Fruit fly (Drosophila melanogaster) whole organism, embryonic: Measurements from ENCODE around the gene Pebp1.

Source experiments
- BtbVII ChIP-seq: fragments of 200-800 bp; sonication (Bioruptor generic); optimal IDR thresholded peaks from 3 replicates; lab custom pipeline; 2017; ENCODE audit warnings: missing biosample characterization, mild to moderate bottlenecking, missing genetic modification characterization
- C15 ChIP-seq: fragments of 200-800 bp; sonication (Bioruptor generic); IDR thresholded peaks from 3 replicates; pipeline ENCODE4 v1.3.6; 2022; ENCODE audit warnings: missing biosample characterization, missing genetic modification characterization
- CG10267 ChIP-seq: fragments of 200-800 bp; sonication (Bioruptor generic); optimal IDR thresholded peaks from 2 replicates; lab custom pipeline; 2018; ENCODE audit warnings: missing biosample characterization, mild to moderate bottlenecking, missing genetic modification characterization, moderate library complexity
- CG11560 ChIP-seq: fragments of 200-800 bp; sonication (Bioruptor generic); IDR thresholded peaks from 3 replicates; pipeline ENCODE4 v1.3.6; 2022; ENCODE audit warnings: missing biosample characterization, missing genetic modification characterization
- CG11723 ChIP-seq: fragments of 200-800 bp; sonication (Bioruptor generic); optimal IDR thresholded peaks from 2 replicates; lab custom pipeline; 2017; ENCODE audit warnings: missing biosample characterization, mild to moderate bottlenecking, missing genetic modification characterization
- CG14710 ChIP-seq: fragments of 200-800 bp; sonication (Bioruptor generic); optimal IDR thresholded peaks from 3 replicates; lab custom pipeline; 2019; ENCODE audit warnings: missing biosample characterization, mild to moderate bottlenecking, missing genetic modification characterization, moderate library complexity
- CG18011 ChIP-seq: fragments of 200-800 bp; sonication (Bioruptor generic); optimal IDR thresholded peaks from 2 replicates; lab custom pipeline; 2017; ENCODE audit warnings: missing biosample characterization, missing genetic modification characterization, mild to moderate bottlenecking, moderate library complexity, missing genotype
- CG3407 ChIP-seq: fragments of 200-800 bp; sonication (Bioruptor generic); optimal IDR thresholded peaks from 2 replicates; lab custom pipeline; 2018; ENCODE audit warnings: missing biosample characterization, mild to moderate bottlenecking, missing genetic modification characterization
- CG3726 ChIP-seq: fragments of 200-800 bp; sonication (Bioruptor generic); IDR thresholded peaks from 3 replicates; pipeline ENCODE4, ENCODE4 v1.3.6; 2022; ENCODE audit warnings: missing biosample characterization, missing genetic modification characterization
- CG4282 ChIP-seq: fragments of 200-800 bp; sonication (Bioruptor generic); optimal IDR thresholded peaks from 2 replicates; lab custom pipeline; 2016; ENCODE audit warnings: missing biosample characterization, missing genetic modification characterization
- CG5953 ChIP-seq: fragments of 200-800 bp; sonication (Bioruptor generic); IDR thresholded peaks from 2 replicates; pipeline ENCODE4 v1.3.6; 2022; ENCODE audit warnings: missing biosample characterization, missing genetic modification characterization
- CG9797 ChIP-seq: fragments of 200-800 bp; sonication (Bioruptor generic); optimal IDR thresholded peaks from 3 replicates; lab custom pipeline; 2018; ENCODE audit warnings: missing biosample characterization, mild to moderate bottlenecking, missing genetic modification characterization
- CG9876 ChIP-seq: fragments of 200-800 bp; sonication (Bioruptor generic); optimal IDR thresholded peaks from 2 replicates; lab custom pipeline; 2016; ENCODE audit warnings: missing biosample characterization, missing genetic modification characterization
- CTCF ChIP-seq: fragments of 200-800 bp; sonication (Bioruptor generic); optimal IDR thresholded peaks from 2 replicates; lab custom pipeline; 2017; ENCODE audit warnings: missing biosample characterization, mild to moderate bottlenecking, missing genetic modification characterization, moderate library complexity
- Dbx ChIP-seq: fragments of 200-800 bp; sonication (Bioruptor generic); IDR thresholded peaks from 3 replicates; pipeline ENCODE4 v1.3.6; 2022; ENCODE audit warnings: missing biosample characterization, missing genetic modification characterization
- Dp ChIP-seq: fragments of 200-800 bp; sonication (Bioruptor generic); optimal IDR thresholded peaks from 2 replicates; lab custom pipeline; 2018; ENCODE audit warnings: missing biosample characterization, mild to moderate bottlenecking, missing genetic modification characterization, moderate library complexity
- E2f2 ChIP-seq: fragments of 200-800 bp; sonication (Bioruptor generic); IDR thresholded peaks from 2 replicates; pipeline ENCODE4 v1.3.6; 2022; ENCODE audit warnings: missing biosample characterization, missing genetic modification characterization
- Eip74EF ChIP-seq, 2 experiments: fragments of 200-800 bp in 1 of 2; fragments of >200 bp in 1 of 2; sonication (Bioruptor generic) in 1 of 2; optimal IDR thresholded peaks; 2 replicates each; lab custom pipeline; 2017 to 2019; ENCODE audit warnings: missing biosample characterization in 2 of 2, missing genetic modification characterization in 2 of 2, mild to moderate bottlenecking in 1 of 2, moderate library complexity in 1 of 2
- GATAe ChIP-seq: fragments of 200-800 bp; sonication (Bioruptor generic); conservative IDR thresholded peaks from 2 replicates; pipeline ENCODE4 v1.3.6; 2022; ENCODE audit warnings: missing biosample characterization, missing genetic modification characterization
- MBD-R2 ChIP-seq: fragments of 200-800 bp; sonication (Bioruptor generic); IDR thresholded peaks from 2 replicates; pipeline ENCODE4 v1.3.6; 2022; ENCODE audit warnings: missing biosample characterization, missing genetic modification characterization
- MESR4 ChIP-seq: fragments of 200-800 bp; sonication (Bioruptor generic); optimal IDR thresholded peaks from 2 replicates; lab custom pipeline; 2018; ENCODE audit warnings: missing biosample characterization, mild to moderate bottlenecking, missing genetic modification characterization, moderate library complexity
- Myb ChIP-seq: fragments of 200-800 bp; sonication (Bioruptor generic); optimal IDR thresholded peaks from 2 replicates; lab custom pipeline; 2016; ENCODE audit warnings: missing biosample characterization, missing genetic modification characterization
- PHDP ChIP-seq: fragments of 200-800 bp; sonication (Bioruptor generic); optimal IDR thresholded peaks from 3 replicates; lab custom pipeline; 2018; ENCODE audit warnings: missing biosample characterization, mild to moderate bottlenecking, missing genetic modification characterization, moderate library complexity
- Ravus ChIP-seq: fragments of 200-800 bp; sonication (Bioruptor generic); IDR thresholded peaks from 2 replicates; pipeline ENCODE4 v1.3.6; 2022; ENCODE audit warnings: missing biosample characterization, missing genetic modification characterization
- Spps ChIP-seq: fragments of 200-800 bp; sonication (Bioruptor generic); optimal IDR thresholded peaks from 2 replicates; lab custom pipeline; 2018; ENCODE audit warnings: missing biosample characterization, mild to moderate bottlenecking, missing genetic modification characterization
- Tbp ChIP-seq: fragments of >200 bp; optimal IDR thresholded peaks from 2 replicates; lab custom pipeline; 2018; ENCODE audit warnings: missing biosample characterization, missing genetic modification characterization
- Xbp1 ChIP-seq: fragments of 200-800 bp; sonication (Bioruptor generic); optimal IDR thresholded peaks from 3 replicates; lab custom pipeline; 2016; ENCODE audit warnings: missing biosample characterization, mild to moderate bottlenecking, missing genetic modification characterization
- YL-1 ChIP-seq: fragments of 200-800 bp; sonication (Bioruptor generic); optimal IDR thresholded peaks from 3 replicates; lab custom pipeline; 2017; ENCODE audit warnings: missing biosample characterization, mild to moderate bottlenecking, missing genetic modification characterization
- abd-A ChIP-seq: fragments of 200-800 bp; sonication (Bioruptor generic); optimal IDR thresholded peaks from 3 replicates; lab custom pipeline; 2019; ENCODE audit warnings: missing biosample characterization, mild to moderate bottlenecking, missing genetic modification characterization, moderate library complexity
- az2 ChIP-seq: fragments of 200-800 bp; sonication (Bioruptor generic); optimal IDR thresholded peaks from 3 replicates; lab custom pipeline; 2016; ENCODE audit warnings: missing biosample characterization, missing genetic modification characterization
- bsh ChIP-seq, 2 experiments: fragments of 200-800 bp; sonication (Bioruptor generic); optimal IDR thresholded peaks; 2 replicates each; lab custom pipeline; 2017 to 2018; ENCODE audit warnings: mild to moderate bottlenecking in 2 of 2, missing biosample characterization in 2 of 2, missing genetic modification characterization in 2 of 2, moderate library complexity in 1 of 2
- cg ChIP-seq: fragments of 200-800 bp; sonication (Bioruptor generic); optimal IDR thresholded peaks from 3 replicates; lab custom pipeline; 2019; ENCODE audit warnings: missing biosample characterization, mild to moderate bottlenecking, missing genetic modification characterization, moderate library complexity
- cwo ChIP-seq: fragments of 200-800 bp; sonication (Bioruptor generic); optimal IDR thresholded peaks from 3 replicates; lab custom pipeline; 2017; ENCODE audit warnings: missing biosample characterization, missing genetic modification characterization, mild to moderate bottlenecking, moderate library complexity, missing genetic modification reagents
- da ChIP-seq: fragments of 200-800 bp; sonication (Bioruptor generic); optimal IDR thresholded peaks from 2 replicates; lab custom pipeline; 2016; ENCODE audit warnings: missing biosample characterization, missing genetic modification characterization
- ems ChIP-seq: fragments of 200-800 bp; sonication (Bioruptor generic); optimal IDR thresholded peaks from 3 replicates; lab custom pipeline; 2016; ENCODE audit warnings: missing biosample characterization, missing genetic modification characterization
- gfzf ChIP-seq: fragments of 200-800 bp; sonication (Bioruptor generic); optimal IDR thresholded peaks from 2 replicates; lab custom pipeline; 2016; ENCODE audit warnings: missing biosample characterization, mild to moderate bottlenecking, missing genetic modification characterization, moderate library complexity
- hbn ChIP-seq: fragments of 200-800 bp; sonication (Bioruptor generic); IDR thresholded peaks from 2 replicates; pipeline ENCODE4 v1.3.6; 2022; ENCODE audit warnings: missing biosample characterization, missing genetic modification characterization; ENCODE audit not compliant: partially characterized antibody
- jing ChIP-seq: fragments of 200-800 bp; sonication (Bioruptor generic); optimal IDR thresholded peaks from 2 replicates; lab custom pipeline; 2018; ENCODE audit warnings: missing biosample characterization, mild to moderate bottlenecking, missing genetic modification characterization
- oc ChIP-seq: fragments of 200-800 bp; sonication (Bioruptor generic); optimal IDR thresholded peaks from 2 replicates; lab custom pipeline; 2018; ENCODE audit warnings: missing biosample characterization, mild to moderate bottlenecking, missing genetic modification characterization, moderate library complexity
- pros ChIP-seq: fragments of 200-800 bp; sonication (Bioruptor generic); optimal IDR thresholded peaks from 3 replicates; lab custom pipeline; 2019; ENCODE audit warnings: missing biosample characterization, mild to moderate bottlenecking, missing genetic modification characterization, moderate library complexity
- pzg ChIP-seq: fragments of 200-800 bp; sonication (Bioruptor generic); optimal IDR thresholded peaks from 3 replicates; lab custom pipeline; 2018; ENCODE audit warnings: missing biosample characterization, mild to moderate bottlenecking, missing genetic modification characterization, moderate library complexity
- salm ChIP-seq: fragments of 200-800 bp; sonication (Bioruptor generic); optimal IDR thresholded peaks from 2 replicates; lab custom pipeline; 2018; ENCODE audit warnings: missing biosample characterization, mild to moderate bottlenecking, missing genetic modification characterization
- sd ChIP-seq: fragments of 200-800 bp; sonication (Bioruptor generic); optimal IDR thresholded peaks from 3 replicates; lab custom pipeline; 2018; ENCODE audit warnings: missing biosample characterization, mild to moderate bottlenecking, missing genetic modification characterization, moderate library complexity
- tap ChIP-seq: fragments of 200-800 bp; optimal IDR thresholded peaks from 3 replicates; lab custom pipeline; 2019; ENCODE audit warnings: missing biosample characterization, mild to moderate bottlenecking, missing genetic modification characterization, moderate library complexity
- trem ChIP-seq: fragments of 200-800 bp; optimal IDR thresholded peaks from 3 replicates; lab custom pipeline; 2019; ENCODE audit warnings: missing biosample characterization, mild to moderate bottlenecking, missing genetic modification characterization, moderate library complexity
- vnd ChIP-seq: fragments of 200-800 bp; sonication (Bioruptor generic); IDR thresholded peaks from 3 replicates; pipeline ENCODE4 v1.3.6; 2022; ENCODE audit warnings: missing biosample characterization, missing genetic modification characterization; ENCODE audit not compliant: partially characterized antibody
- vvl ChIP-seq: fragments of 200-800 bp; sonication (Bioruptor generic); IDR thresholded peaks from 2 replicates; pipeline ENCODE4 v1.3.6; 2022; ENCODE audit warnings: missing biosample characterization, missing genetic modification characterization
- zen2 ChIP-seq: fragments of 200-800 bp; sonication (Bioruptor generic); IDR thresholded peaks from 3 replicates; pipeline ENCODE4 v1.3.6; 2022; ENCODE audit warnings: missing biosample characterization, missing genetic modification characterization; ENCODE audit not compliant: partially characterized antibody

Gene Pebp1

DNA sequence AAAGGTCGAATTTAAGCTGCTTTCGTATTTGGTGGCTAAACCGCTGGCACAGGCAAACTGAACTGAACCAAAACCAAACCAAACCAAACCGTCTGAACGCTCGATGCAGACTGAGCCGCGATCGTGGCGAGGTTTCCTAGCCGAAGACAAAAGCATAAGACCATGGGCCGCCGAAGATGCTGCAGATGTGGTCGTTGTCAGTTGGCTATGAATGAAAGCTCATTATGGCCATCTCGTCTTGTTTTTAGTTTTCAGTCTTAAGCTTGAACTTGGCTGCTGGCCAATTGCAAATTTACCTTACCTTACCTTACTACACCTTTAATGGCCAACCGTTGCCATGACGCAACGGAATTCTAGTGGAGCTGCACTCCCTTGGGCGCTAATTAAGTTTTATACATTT is 29.8 kb upstream of the Pebp1 start, which contains the start of gene CG13847:
TSS of gene CG13847 (minus strand) at position 101 of the 400 bp plus-strand sequence.
- TF ChIP-seq CG14710 (no peak), Dbx (GFP tag; lab: Robert Waterston, UW) (no peak), tap (tag; lab: Kevin White, UChicago) (no peak), ems (no peak), CG18011 (GFP tag; lab: Kevin White, UChicago) (no peak), az2 (GFP tag; lab: Kevin White, UChicago) (no peak), vnd (GFP tag; lab: Robert Waterston, UW) (0 out of 3 replicates have a peak, but pooled peaks have one; percentile 7), cg (GFP tag; lab: Kevin White, UChicago) (no peak), C15 (GFP tag; lab: Robert Waterston, UW) (no peak), CG5953 (GFP tag; lab: Robert Waterston, UW) (no peak), jing (no peak), CG4282 (GFP tag; lab: Kevin White, UChicago) (no peak), Tbp (GFP tag; lab: Kevin White, UChicago) (no peak), Spps (tag; lab: Kevin White, UChicago) (no peak), zen2 (GFP tag; lab: Robert Waterston, UW) (no peak), da (GFP tag; lab: Kevin White, UChicago) (no peak), pros (GFP tag; lab: Kevin White, UChicago) (peak; percentile 28)
- TF ChIP-seq, all 482 proteins: peak for 2

DNA sequence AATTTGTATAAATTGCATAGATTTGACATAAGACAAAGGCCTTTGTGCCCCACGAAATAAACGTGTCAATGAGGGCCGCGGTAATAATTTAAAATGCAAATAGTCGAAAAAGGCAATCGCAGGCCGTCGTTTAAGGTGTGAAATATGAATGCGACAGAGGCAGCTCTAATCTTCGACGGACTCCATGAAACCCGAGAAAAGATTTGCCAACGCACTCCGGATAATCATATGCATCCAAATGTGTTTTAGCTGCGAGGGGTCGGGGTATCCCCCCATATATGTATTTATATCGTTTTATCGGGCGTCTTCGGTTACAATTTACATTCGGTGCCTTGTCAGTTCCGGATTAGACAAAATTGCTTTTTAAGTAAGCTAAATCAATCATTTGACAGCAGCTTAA is 27.5 kb upstream of the Pebp1 start:
- TF ChIP-seq CG10267 (tag; lab: Kevin White, UChicago) (no peak), pros (GFP tag; lab: Kevin White, UChicago) (peak; percentile 20), Xbp1 (no peak), CG11723 (no peak), abd-A (tag; lab: Kevin White, UChicago) (peak; percentile 60), vvl (GFP tag; lab: Robert Waterston, UW) (peak; percentile 66; the same call in 1 of the 2 replicates), Eip74EF (GFP tag; optimal IDR thresholded peaks at IDR 0.05; lab: Kevin White, UChicago) (peak in 1 of 2 experiments; percentile 12), CG11560 (tag; lab: Robert Waterston, UW) (no peak), salm (tag; lab: Kevin White, UChicago) (no peak), CG3407 (GFP tag; lab: Kevin White, UChicago) (no peak), bsh (GFP tag; optimal IDR thresholded peaks at IDR 0.05; lab: Kevin White, UChicago) (no peak), CG14710 (no peak), oc (peak; percentile 58)

DNA sequence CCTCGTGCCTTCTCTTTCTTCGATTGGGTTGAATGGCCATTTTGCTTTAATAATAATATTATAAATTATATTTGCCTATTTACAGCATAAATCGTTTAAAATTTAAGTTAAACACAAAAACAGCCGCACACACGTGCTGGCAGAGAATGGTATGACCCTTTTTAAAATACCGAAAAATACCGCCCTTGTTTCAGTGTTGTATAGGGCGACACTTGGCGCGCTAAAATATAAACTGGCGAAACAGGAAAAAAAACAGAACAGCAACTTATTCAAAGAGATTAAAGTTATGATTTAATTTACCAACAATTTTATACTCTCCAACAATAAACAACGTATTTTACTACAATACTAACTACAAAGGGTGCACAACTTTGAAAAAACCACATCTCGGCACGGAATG is 19.3 kb upstream of the Pebp1 start, which contains the start of gene CG12499:
TSS of gene CG12499 (minus strand) at position 95 of the 400 bp plus-strand sequence.
- peak; percentile 50; the same call in 1 of the 2 replicates for TF ChIP-seq MBD-R2
- TF ChIP-seq hbn, result no peak
- peak; percentile 20 for TF ChIP-seq trem
- TF ChIP-seq cwo (GFP tag; lab: Kevin White, UChicago), result peak; percentile 92
- TF ChIP-seq pzg, result peak; percentile 46
- peak; percentile 32 for TF ChIP-seq YL-1 (GFP tag; lab: Kevin White, UChicago)
- peak; percentile 45 for TF ChIP-seq sd (tag; lab: Kevin White, UChicago)
- no peak for TF ChIP-seq CG3726 (GFP tag; lab: Robert Waterston, UW)
- peak; percentile 36 for TF ChIP-seq CG9797 (GFP tag; lab: Kevin White, UChicago)
- TF ChIP-seq Ravus, result no peak
- peak; percentile 7 for TF ChIP-seq BtbVII (GFP tag; lab: Kevin White, UChicago)
- TF ChIP-seq MESR4 (GFP tag; lab: Kevin White, UChicago), result peak; percentile 38
- TF ChIP-seq gfzf, result peak; percentile 73
- TF ChIP-seq Myb, result peak; percentile 31
- peak; percentile 41 for TF ChIP-seq CG14710
- TF ChIP-seq E2f2 (GFP tag; lab: Robert Waterston, UW), result peak; percentile 94
- no peak for TF ChIP-seq GATAe
- peak; percentile 90 for TF ChIP-seq Dp
- TF ChIP-seq CTCF (GFP tag; lab: Kevin White, UChicago), result no peak
- no peak for TF ChIP-seq PHDP (tag; lab: Kevin White, UChicago)
- TF ChIP-seq CG9876 (GFP tag; lab: Kevin White, UChicago), result no peak
